In the genomic region with DNA sequence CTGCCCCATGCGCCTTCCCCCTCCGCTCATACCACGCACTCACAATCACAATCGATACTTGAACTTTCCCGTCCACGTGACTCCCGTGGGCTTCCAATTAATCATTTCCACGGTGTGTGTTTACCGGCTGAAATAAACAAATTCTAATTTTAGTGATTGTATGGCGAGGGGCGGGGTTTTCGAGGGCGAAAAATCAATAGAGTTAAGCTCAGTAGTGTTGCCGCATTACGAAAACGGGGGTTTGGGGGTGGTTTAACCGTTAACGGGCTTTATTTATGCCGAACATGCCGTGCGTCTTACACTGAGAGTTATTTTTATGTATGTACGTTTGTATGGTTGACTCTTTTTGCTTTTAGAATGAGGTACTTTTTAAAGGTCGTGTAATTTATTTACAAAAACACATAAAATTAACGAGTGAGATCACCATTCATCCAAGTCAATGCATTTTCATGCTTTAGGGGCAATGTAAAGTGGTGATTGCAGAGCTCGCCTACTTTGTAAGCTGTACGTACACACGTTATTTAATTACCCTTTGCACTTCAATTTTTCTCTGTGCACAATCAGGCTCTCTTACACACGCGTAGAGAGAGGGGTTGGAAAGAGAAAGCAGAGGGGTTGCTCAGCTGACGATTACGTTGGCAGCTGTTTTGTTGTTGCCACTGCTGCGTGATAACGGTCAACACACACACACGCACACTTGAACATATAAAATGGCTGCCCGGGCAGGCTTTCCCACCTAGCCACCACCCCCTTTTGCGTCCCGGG, we compare ENCODE assay signal across 5 fruit fly cellular contexts.
A peak's percentile ranks its signal among the peaks of the same experiment; 100 is the strongest.
TF ChIP-seq lines count a peak whose summit lies in the region.

No protein-coding gene starts in this region.

- TF ChIP-seq CTCF in whole organism, embryonic (GFP tag; optimal IDR thresholded peaks at IDR 0.05; lab: Kevin White, UChicago): no peak

TF ChIP-seq in whole organism, adult, 20 proteins besides CTCF, POLR2A, EP300 and RAD21:
- TF ChIP-seq ovo (GFP tag; optimal IDR thresholded peaks at IDR 0.05; lab: Kevin White, UChicago): peak; percentile 17
- TF ChIP-seq CG7101 (tag; optimal IDR thresholded peaks at IDR 0.05; lab: Kevin White, UChicago): peak; percentile 56
- peak; percentile 63 for TF ChIP-seq CG33017 (tag; optimal IDR thresholded peaks at IDR 0.05; lab: Kevin White, UChicago)
- TF ChIP-seq pad (GFP tag; optimal IDR thresholded peaks at IDR 0.05; lab: Kevin White, UChicago): peak; percentile 13
- TF ChIP-seq CG11617 (GFP tag; optimal IDR thresholded peaks at IDR 0.05; lab: Kevin White, UChicago): peak; percentile 63
- TF ChIP-seq CG12768 (GFP tag; optimal IDR thresholded peaks at IDR 0.05; lab: Kevin White, UChicago): no peak
- peak; percentile 42 for TF ChIP-seq Hr96 (GFP tag; optimal IDR thresholded peaks at IDR 0.05; lab: Kevin White, UChicago)
- TF ChIP-seq cnc (optimal IDR thresholded peaks at IDR 0.05; lab: Kevin White, UChicago): no peak
- no peak for TF ChIP-seq CG1620 (GFP tag; optimal IDR thresholded peaks at IDR 0.05; lab: Kevin White, UChicago)
- peak; percentile 69 for TF ChIP-seq CG7045 (GFP tag; optimal IDR thresholded peaks at IDR 0.05; lab: Kevin White, UChicago)

TF ChIP-seq in whole organism, embryonic, 481 proteins besides CTCF, POLR2A, EP300 and RAD21 (continues in another document):
- TF ChIP-seq CG3163 (GFP tag; optimal IDR thresholded peaks at IDR 0.05; lab: Kevin White, UChicago): peak; percentile 79
- TF ChIP-seq chm (GFP tag; IDR thresholded peaks at IDR 0.05; lab: Robert Waterston, UW): no peak
- no peak for TF ChIP-seq CG7987 (GFP tag; optimal IDR thresholded peaks at IDR 0.05; lab: Kevin White, UChicago)
- no peak for TF ChIP-seq Gsc (GFP tag; IDR thresholded peaks at IDR 0.05; lab: Robert Waterston, UW)
- peak; percentile 83 for TF ChIP-seq Atf-2 (GFP tag; optimal IDR thresholded peaks at IDR 0.05; lab: Kevin White, UChicago)
- TF ChIP-seq CG10431 (GFP tag; optimal IDR thresholded peaks at IDR 0.05; lab: Kevin White, UChicago): peak; percentile 57
- no peak for TF ChIP-seq Dip2 (GFP tag; IDR thresholded peaks at IDR 0.05; lab: Robert Waterston, UW)
- peak; percentile 64 for TF ChIP-seq CG8359 (GFP tag; optimal IDR thresholded peaks at IDR 0.05; lab: Kevin White, UChicago; ENCODE audit: borderline replicate concordance)
- peak; percentile 63 for TF ChIP-seq CG10274 (GFP tag; optimal IDR thresholded peaks at IDR 0.05; lab: Kevin White, UChicago)
- TF ChIP-seq amos (GFP tag; IDR thresholded peaks at IDR 0.05; lab: Robert Waterston, UW; ENCODE audit: partially characterized antibody): no peak
- TF ChIP-seq her (GFP tag; optimal IDR thresholded peaks at IDR 0.05; lab: Kevin White, UChicago): peak; percentile 83
- no peak for TF ChIP-seq ssp (GFP tag; IDR thresholded peaks at IDR 0.05; lab: Robert Waterston, UW)
- peak; percentile 90 for TF ChIP-seq org-1 (GFP tag; optimal IDR thresholded peaks at IDR 0.05; lab: Kevin White, UChicago)
- TF ChIP-seq CG4328 (GFP tag; optimal IDR thresholded peaks at IDR 0.05; lab: Kevin White, UChicago): peak; percentile 34
- peak; percentile 72 for TF ChIP-seq sug (tag; optimal IDR thresholded peaks at IDR 0.05; lab: Kevin White, UChicago)
- peak; percentile 75 for TF ChIP-seq ERR (GFP tag; optimal IDR thresholded peaks at IDR 0.05; lab: Kevin White, UChicago)
- TF ChIP-seq Sox102F (GFP tag; optimal IDR thresholded peaks at IDR 0.05; lab: Kevin White, UChicago): peak; percentile 81
- TF ChIP-seq CG6175 (GFP tag; IDR thresholded peaks at IDR 0.05; lab: Robert Waterston, UW): no peak

TF ChIP-seq in whole organism, prepupa, 60 proteins besides CTCF, POLR2A, EP300 and RAD21 (continues in another document):
- no peak for TF ChIP-seq CG11294 (GFP tag; IDR thresholded peaks at IDR 0.05; lab: Robert Waterston, UW)
- TF ChIP-seq CG10631 (GFP tag; optimal IDR thresholded peaks at IDR 0.05; lab: Kevin White, UChicago): peak; percentile 62
- peak; percentile 32 for TF ChIP-seq CG6276 (GFP tag; optimal IDR thresholded peaks at IDR 0.05; lab: Kevin White, UChicago)
- TF ChIP-seq CG10669 (GFP tag; optimal IDR thresholded peaks at IDR 0.05; lab: Kevin White, UChicago): peak; percentile 66
- peak; percentile 79 for TF ChIP-seq Hr39 (GFP tag; optimal IDR thresholded peaks at IDR 0.05; lab: Kevin White, UChicago)
- peak; percentile 65 for TF ChIP-seq dsx (GFP tag; optimal IDR thresholded peaks at IDR 0.05; lab: Kevin White, UChicago; ENCODE audit: poor library complexity, severe bottlenecking)
- peak; percentile 80 for TF ChIP-seq CG32006 (GFP tag; optimal IDR thresholded peaks at IDR 0.05; lab: Kevin White, UChicago)
- TF ChIP-seq CG8119 (GFP tag; IDR thresholded peaks at IDR 0.05; lab: Robert Waterston, UW): no peak
- peak; percentile 78 for TF ChIP-seq CG31627 (GFP tag; optimal IDR thresholded peaks at IDR 0.05; lab: Kevin White, UChicago)
- TF ChIP-seq Ets96B (tag; optimal IDR thresholded peaks at IDR 0.05; lab: Kevin White, UChicago): peak; percentile 66
- TF ChIP-seq CG3032 (tag; optimal IDR thresholded peaks at IDR 0.05; lab: Kevin White, UChicago): peak; percentile 15
- peak; percentile 64 for TF ChIP-seq topi (GFP tag; optimal IDR thresholded peaks at IDR 0.05; lab: Kevin White, UChicago)
- TF ChIP-seq Sox15 (GFP tag; optimal IDR thresholded peaks at IDR 0.05; lab: Kevin White, UChicago): peak; percentile 48
- TF ChIP-seq achi (GFP tag; optimal IDR thresholded peaks at IDR 0.05; lab: Kevin White, UChicago): peak; percentile 62
- no peak for TF ChIP-seq eg (GFP tag; IDR thresholded peaks at IDR 0.05; lab: Robert Waterston, UW)
- TF ChIP-seq pdm3 (GFP tag; optimal IDR thresholded peaks at IDR 0.05; lab: Kevin White, UChicago): peak; percentile 75
- peak; percentile 60 for TF ChIP-seq CG3919 (GFP tag; optimal IDR thresholded peaks at IDR 0.05; lab: Kevin White, UChicago)
- TF ChIP-seq CG7368 (GFP tag; optimal IDR thresholded peaks at IDR 0.05; lab: Kevin White, UChicago): peak; percentile 43

TF ChIP-seq in whole organism, pupa, 21 proteins besides CTCF, POLR2A, EP300 and RAD21:
- TF ChIP-seq CG14655 (GFP tag; optimal IDR thresholded peaks at IDR 0.05; lab: Kevin White, UChicago) (peak; percentile 54), CG34367 (tag; optimal IDR thresholded peaks at IDR 0.05; lab: Kevin White, UChicago) (peak; percentile 67), Pif1B (GFP tag; optimal IDR thresholded peaks at IDR 0.05; lab: Kevin White, UChicago) (no peak), CG13204 (GFP tag; optimal IDR thresholded peaks at IDR 0.05; lab: Kevin White, UChicago) (no peak), gl (tag; optimal IDR thresholded peaks at IDR 0.05; lab: Kevin White, UChicago) (no peak), CG12605 (GFP tag; IDR thresholded peaks at IDR 0.05; lab: Robert Waterston, UW) (no peak), Pif1A (GFP tag; optimal IDR thresholded peaks at IDR 0.05; lab: Kevin White, UChicago) (peak; percentile 59), CG8301 (tag; optimal IDR thresholded peaks at IDR 0.05; lab: Kevin White, UChicago) (peak; percentile 51), CG10348 (GFP tag; IDR thresholded peaks at IDR 0.05; lab: Robert Waterston, UW) (no peak), Snoo (tag; optimal IDR thresholded peaks at IDR 0.05; lab: Kevin White, UChicago) (peak; percentile 60), CG4496 (GFP tag; IDR thresholded peaks at IDR 0.05; lab: Robert Waterston, UW) (no peak), D1 (tag; optimal IDR thresholded peaks at IDR 0.05; lab: Kevin White, UChicago) (no peak), CG17806 (tag; optimal IDR thresholded peaks at IDR 0.05; lab: Kevin White, UChicago) (peak; percentile 48), CG9948 (tag; optimal IDR thresholded peaks at IDR 0.05; lab: Kevin White, UChicago) (peak; percentile 56), CG8159 (tag; optimal IDR thresholded peaks at IDR 0.05; lab: Kevin White, UChicago) (peak; percentile 72), EcR (GFP tag; optimal IDR thresholded peaks at IDR 0.05; lab: Kevin White, UChicago) (no peak), rn (GFP tag; IDR thresholded peaks at IDR 0.05; lab: Robert Waterston, UW) (no peak), CG32121 (GFP tag; IDR thresholded peaks at IDR 0.05; lab: Robert Waterston, UW) (no peak), CG15710 (tag; optimal IDR thresholded peaks at IDR 0.05; lab: Kevin White, UChicago) (peak; percentile 62), Ets98B (GFP tag; IDR thresholded peaks at IDR 0.05; lab: Robert Waterston, UW) (no peak), fd96Ca (GFP tag; IDR thresholded peaks at IDR 0.05; lab: Robert Waterston, UW) (no peak)

TF ChIP-seq in whole organism, wandering third instar larva, 38 proteins besides CTCF, POLR2A, EP300 and RAD21:
- peak; percentile 60 for TF ChIP-seq Sp1 (GFP tag; optimal IDR thresholded peaks at IDR 0.05; lab: Kevin White, UChicago)
- TF ChIP-seq CG32264 (GFP tag; optimal IDR thresholded peaks at IDR 0.05; lab: Kevin White, UChicago): peak; percentile 8
- TF ChIP-seq psq (GFP tag; optimal IDR thresholded peaks at IDR 0.05; lab: Kevin White, UChicago): peak; percentile 49
- TF ChIP-seq foxo (GFP tag; optimal IDR thresholded peaks at IDR 0.05; lab: Kevin White, UChicago): peak in 1 of 2 experiments; percentile 77
- peak; percentile 80 for TF ChIP-seq fru (GFP tag; optimal IDR thresholded peaks at IDR 0.05; lab: Kevin White, UChicago)
- no peak for TF ChIP-seq Dif (GFP tag; optimal IDR thresholded peaks at IDR 0.05; lab: Kevin White, UChicago; ENCODE audit: partially characterized antibody)
- TF ChIP-seq HLH106 (tag; optimal IDR thresholded peaks at IDR 0.05; lab: Kevin White, UChicago): peak; percentile 58
- TF ChIP-seq CG9705 (GFP tag; optimal IDR thresholded peaks at IDR 0.05; lab: Kevin White, UChicago): peak; percentile 20
- TF ChIP-seq ey (GFP tag; optimal IDR thresholded peaks at IDR 0.05; lab: Kevin White, UChicago): peak; percentile 72
- TF ChIP-seq jim (GFP tag; optimal IDR thresholded peaks at IDR 0.05; lab: Kevin White, UChicago): no peak
- TF ChIP-seq dmrt93B (GFP tag; optimal IDR thresholded peaks at IDR 0.05; lab: Kevin White, UChicago): peak; percentile 47
- peak; percentile 56 for TF ChIP-seq sv (GFP tag; optimal IDR thresholded peaks at IDR 0.05; lab: Kevin White, UChicago)
- no peak for TF ChIP-seq N (GFP tag; optimal IDR thresholded peaks at IDR 0.05; lab: Kevin White, UChicago)
- TF ChIP-seq Abd-B (GFP tag; optimal IDR thresholded peaks at IDR 0.05; lab: Kevin White, UChicago): no peak
- TF ChIP-seq woc (GFP tag; optimal IDR thresholded peaks at IDR 0.05; lab: Kevin White, UChicago): peak; percentile 50
- no peak for TF ChIP-seq Hr78 (GFP tag; optimal IDR thresholded peaks at IDR 0.05; lab: Kevin White, UChicago)
- TF ChIP-seq Hnf4 (GFP tag; optimal IDR thresholded peaks at IDR 0.05; lab: Kevin White, UChicago): peak; percentile 46
- TF ChIP-seq rgr (GFP tag; optimal IDR thresholded peaks at IDR 0.05; lab: Kevin White, UChicago): peak; percentile 72
- peak; percentile 83 for TF ChIP-seq h (GFP tag; optimal IDR thresholded peaks at IDR 0.05; lab: Kevin White, UChicago)
- TF ChIP-seq OdsH (GFP tag; optimal IDR thresholded peaks at IDR 0.05; lab: Kevin White, UChicago): peak; percentile 61
- peak; percentile 70 for TF ChIP-seq br (GFP tag; optimal IDR thresholded peaks at IDR 0.05; lab: Kevin White, UChicago)
